Fruit fly (Drosophila melanogaster) whole organism, prepupa: ENCODE data around the gene BTBD9.

Experiments used
- Blimp-1 ChIP-seq: fragments of 200-800 bp; sonication (Bioruptor generic); optimal IDR thresholded peaks from 3 replicates; lab custom pipeline; 2017; ENCODE audit warnings: missing biosample characterization, missing genetic modification characterization, mild to moderate bottlenecking, moderate library complexity, missing genetic modification reagents
- CG10631 ChIP-seq: fragments of 200-800 bp; sonication (Bioruptor generic); optimal IDR thresholded peaks from 2 replicates; lab custom pipeline; 2016; ENCODE audit warnings: missing biosample characterization, missing genetic modification characterization
- CG10669 ChIP-seq: fragments of 200-800 bp; sonication (Bioruptor generic); optimal IDR thresholded peaks from 3 replicates; lab custom pipeline; 2018; ENCODE audit warnings: missing biosample characterization, mild to moderate bottlenecking, missing genetic modification characterization, moderate library complexity
- CG11294 ChIP-seq: fragments of 200-800 bp; sonication (Bioruptor generic); IDR thresholded peaks from 2 replicates; pipeline ENCODE4 v1.3.6; 2022; ENCODE audit warnings: missing biosample characterization, missing genetic modification characterization
- CG11762 ChIP-seq: fragments of 200-800 bp; sonication (Bioruptor generic); optimal IDR thresholded peaks from 3 replicates; lab custom pipeline; 2016; ENCODE audit warnings: missing biosample characterization, missing genetic modification characterization; ENCODE audit not compliant: insufficient read depth
- CG11902 ChIP-seq: fragments of 200-800 bp; sonication (Bioruptor generic); optimal IDR thresholded peaks from 3 replicates; lab custom pipeline; 2016; ENCODE audit warnings: missing biosample characterization, missing genetic modification characterization
- CG15336 ChIP-seq: fragments of 200-800 bp; sonication (Bioruptor generic); IDR thresholded peaks from 2 replicates; pipeline ENCODE4 v1.3.6; 2022; ENCODE audit warnings: missing biosample characterization, missing genetic modification characterization
- CG1621 ChIP-seq: fragments of 200-800 bp; sonication (Bioruptor generic); optimal IDR thresholded peaks from 3 replicates; lab custom pipeline; 2018; ENCODE audit warnings: missing biosample characterization, mild to moderate bottlenecking, missing genetic modification characterization
- CG16779 ChIP-seq: fragments of 200-800 bp; sonication (Bioruptor generic); optimal IDR thresholded peaks from 3 replicates; lab custom pipeline; 2017; ENCODE audit warnings: missing biosample characterization, mild to moderate bottlenecking, missing genetic modification characterization
- CG3032 ChIP-seq: fragments of 200-800 bp; optimal IDR thresholded peaks from 2 replicates; lab custom pipeline; 2019; ENCODE audit warnings: missing biosample characterization, mild to moderate bottlenecking, missing genetic modification characterization, moderate library complexity
- CG32006 ChIP-seq: fragments of 200-800 bp; sonication (Bioruptor generic); optimal IDR thresholded peaks from 3 replicates; lab custom pipeline; 2017; ENCODE audit warnings: missing biosample characterization, mild to moderate bottlenecking, missing genetic modification characterization
- CG34406 ChIP-seq: fragments of 200-800 bp; sonication (Bioruptor generic); optimal IDR thresholded peaks from 3 replicates; lab custom pipeline; 2016; ENCODE audit warnings: missing biosample characterization, missing genetic modification characterization
- CG3919 ChIP-seq: fragments of 200-800 bp; sonication (Bioruptor generic); optimal IDR thresholded peaks from 3 replicates; lab custom pipeline; 2016; ENCODE audit warnings: missing biosample characterization, missing genetic modification characterization
- CG6276 ChIP-seq: fragments of 200-800 bp; sonication (Bioruptor generic); optimal IDR thresholded peaks from 2 replicates; lab custom pipeline; 2017; ENCODE audit warnings: missing biosample characterization, mild to moderate bottlenecking, missing genetic modification characterization
- CG6792 ChIP-seq: fragments of 200-800 bp; sonication (Bioruptor generic); optimal IDR thresholded peaks from 3 replicates; lab custom pipeline; 2016; ENCODE audit warnings: missing biosample characterization, missing genetic modification characterization
- CG6808 ChIP-seq: fragments of 200-800 bp; sonication (Bioruptor generic); optimal IDR thresholded peaks from 3 replicates; lab custom pipeline; 2017; ENCODE audit warnings: missing biosample characterization, missing genetic modification characterization, mild to moderate bottlenecking, moderate library complexity, missing genetic modification reagents
- CG6854 ChIP-seq: fragments of 200-800 bp; sonication (Bioruptor generic); optimal IDR thresholded peaks from 2 replicates; lab custom pipeline; 2017; ENCODE audit warnings: missing biosample characterization, mild to moderate bottlenecking, missing genetic modification characterization
- CG7368 ChIP-seq: fragments of 200-800 bp; sonication (Bioruptor generic); optimal IDR thresholded peaks from 3 replicates; lab custom pipeline; 2016; ENCODE audit warnings: missing biosample characterization, missing genetic modification characterization
- CG8119 ChIP-seq: fragments of 200-800 bp; sonication (Bioruptor generic); IDR thresholded peaks from 3 replicates; pipeline ENCODE4 v1.3.6; 2022; ENCODE audit warnings: missing biosample characterization, missing genetic modification characterization
- CG9139 ChIP-seq: fragments of 200-800 bp; sonication (Bioruptor generic); optimal IDR thresholded peaks from 3 replicates; lab custom pipeline; 2017; ENCODE audit warnings: missing biosample characterization, mild to moderate bottlenecking, missing genetic modification characterization
- Eip78C ChIP-seq: fragments of 200-800 bp; sonication (Bioruptor generic); peaks from one replicate; lab custom pipeline; 2016; ENCODE audit warnings: missing biosample characterization, missing genetic modification characterization
- Eip93F ChIP-seq: fragments of 200-800 bp; sonication (Bioruptor generic); optimal IDR thresholded peaks from 2 replicates; lab custom pipeline; 2016; ENCODE audit warnings: missing biosample characterization, mild to moderate bottlenecking, missing genetic modification characterization
- Ets21C ChIP-seq: fragments of 200-800 bp; sonication (Bioruptor generic); optimal IDR thresholded peaks from 3 replicates; lab custom pipeline; 2016; ENCODE audit warnings: missing biosample characterization, missing genetic modification characterization
- Ets96B ChIP-seq: fragments of 200-800 bp; optimal IDR thresholded peaks from 2 replicates; lab custom pipeline; 2019; ENCODE audit warnings: missing biosample characterization, mild to moderate bottlenecking, missing genetic modification characterization, moderate library complexity
- Gug ChIP-seq: fragments of 200-800 bp; sonication (Bioruptor generic); IDR thresholded peaks from 2 replicates; pipeline ENCODE4 v1.3.6; 2022; ENCODE audit warnings: missing biosample characterization, missing genetic modification characterization
- Hr39 ChIP-seq: fragments of 200-800 bp; sonication (Bioruptor generic); optimal IDR thresholded peaks from 2 replicates; lab custom pipeline; 2016; ENCODE audit warnings: missing biosample characterization, missing genetic modification characterization
- Hr4 ChIP-seq: fragments of 200-800 bp; sonication (Bioruptor generic); optimal IDR thresholded peaks from 3 replicates; lab custom pipeline; 2016; ENCODE audit warnings: missing biosample characterization, missing genetic modification characterization
- Lpt ChIP-seq: fragments of 200-800 bp; sonication (Bioruptor generic); optimal IDR thresholded peaks from 3 replicates; lab custom pipeline; 2016; ENCODE audit warnings: missing biosample characterization, missing genetic modification characterization
- Met ChIP-seq: fragments of 200-800 bp; sonication (Bioruptor generic); optimal IDR thresholded peaks from 3 replicates; lab custom pipeline; 2016; ENCODE audit warnings: missing biosample characterization, missing genetic modification characterization
- Smox ChIP-seq: fragments of 200-800 bp; sonication (Bioruptor generic); optimal IDR thresholded peaks from 3 replicates; lab custom pipeline; 2016; ENCODE audit warnings: missing biosample characterization, missing genetic modification characterization
- Sox102F ChIP-seq: fragments of 200-800 bp; sonication (Bioruptor generic); optimal IDR thresholded peaks from 2 replicates; lab custom pipeline; 2016; ENCODE audit warnings: missing biosample characterization, mild to moderate bottlenecking, missing genetic modification characterization
- Sox14 ChIP-seq: fragments of 200-800 bp; sonication (Bioruptor generic); optimal IDR thresholded peaks from 3 replicates; lab custom pipeline; 2016; ENCODE audit warnings: missing biosample characterization, missing genetic modification characterization
- Sox15 ChIP-seq: fragments of 200-800 bp; sonication (Bioruptor generic); optimal IDR thresholded peaks from 3 replicates; lab custom pipeline; 2016; ENCODE audit warnings: missing biosample characterization, missing genetic modification characterization
- achi ChIP-seq: fragments of 200-800 bp; sonication (Bioruptor generic); optimal IDR thresholded peaks from 3 replicates; lab custom pipeline; 2016; ENCODE audit warnings: missing biosample characterization, missing genetic modification characterization
- dsx ChIP-seq: fragments of 200-800 bp; optimal IDR thresholded peaks from 3 replicates; lab custom pipeline; 2019; ENCODE audit warnings: missing biosample characterization, mild to moderate bottlenecking, missing genetic modification characterization, moderate library complexity; ENCODE audit not compliant: poor library complexity, severe bottlenecking
- fd59A ChIP-seq: fragments of 200-800 bp; sonication (Bioruptor generic); optimal IDR thresholded peaks from 2 replicates; lab custom pipeline; 2017; ENCODE audit warnings: missing biosample characterization, mild to moderate bottlenecking, missing genetic modification characterization, missing genetic modification reagents
- fd85E ChIP-seq: fragments of 200-800 bp; sonication (Bioruptor generic); optimal IDR thresholded peaks from 3 replicates; lab custom pipeline; 2016; ENCODE audit warnings: missing biosample characterization, missing genetic modification characterization
- fkh ChIP-seq: fragments of 200-800 bp; sonication (Bioruptor generic); optimal IDR thresholded peaks from 3 replicates; lab custom pipeline; 2017; ENCODE audit warnings: missing biosample characterization, mild to moderate bottlenecking, missing genetic modification characterization, moderate library complexity
- lz ChIP-seq: fragments of 200-800 bp; sonication (Bioruptor generic); optimal IDR thresholded peaks from 3 replicates; lab custom pipeline; 2016; ENCODE audit warnings: missing biosample characterization, missing genetic modification characterization
- net ChIP-seq: fragments of 200-800 bp; sonication (Bioruptor generic); optimal IDR thresholded peaks from 3 replicates; lab custom pipeline; 2016; ENCODE audit warnings: missing biosample characterization, missing genetic modification characterization
- pdm3 ChIP-seq: fragments of 200-800 bp; sonication (Bioruptor generic); optimal IDR thresholded peaks from 3 replicates; lab custom pipeline; 2016; ENCODE audit warnings: missing biosample characterization, missing genetic modification characterization
- salr ChIP-seq, 2 experiments: fragments of 200-800 bp; sonication (Bioruptor generic); optimal IDR thresholded peaks; 3 replicates each; lab custom pipeline; 2016 to 2018; ENCODE audit warnings: missing biosample characterization in 2 of 2, missing genetic modification characterization in 2 of 2, mild to moderate bottlenecking in 1 of 2
- svp ChIP-seq: fragments of 200-800 bp; sonication (Bioruptor generic); peaks from one replicate; lab custom pipeline; 2016; ENCODE audit warnings: missing biosample characterization, missing genetic modification characterization
- topi ChIP-seq: fragments of 200-800 bp; sonication (Bioruptor generic); optimal IDR thresholded peaks from 3 replicates; lab custom pipeline; 2016; ENCODE audit warnings: missing biosample characterization, missing genetic modification characterization

BTBD9 gene

DNA sequence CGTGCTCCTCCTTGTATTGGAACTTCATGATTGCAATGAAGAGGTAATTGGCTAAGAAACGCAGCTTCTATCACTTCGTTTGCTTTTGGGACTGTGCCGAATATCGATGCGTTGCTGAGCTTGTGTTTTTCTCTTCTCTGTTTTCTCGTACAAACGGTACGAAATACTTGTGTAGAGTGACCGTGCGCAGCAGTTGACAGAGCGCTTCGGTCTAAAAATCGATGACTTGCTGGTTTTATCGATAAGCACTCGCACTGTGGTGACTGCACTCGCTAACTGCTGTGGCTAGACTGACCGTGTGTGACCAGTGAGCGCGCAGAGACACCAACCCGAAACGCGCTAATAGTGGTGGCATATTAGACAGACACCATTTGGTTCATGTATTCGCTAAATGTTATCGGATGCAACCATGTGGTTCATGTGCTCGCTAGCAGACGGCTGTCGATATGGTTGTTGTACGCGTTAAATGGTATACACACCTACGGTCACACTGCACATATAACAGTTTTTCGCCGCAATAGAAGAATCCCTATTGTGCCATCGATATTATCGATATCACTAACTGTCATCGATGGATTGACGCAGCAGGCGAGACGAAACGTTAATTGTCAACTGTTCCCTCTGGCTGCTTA lies at the start of gene BTBD9, which contains the start of gene Atg8a:
Gene BTBD9 (plus strand): TSS at position 495 of the 632 bp plus-strand sequence.
Gene Atg8a (minus strand): TSS at position 296 of the 632 bp plus-strand sequence.
- no peak for TF ChIP-seq Eip93F (GFP tag; lab: Kevin White, UChicago)
- TF ChIP-seq achi (GFP tag; lab: Kevin White, UChicago): no peak
- TF ChIP-seq CG11902 (GFP tag; lab: Kevin White, UChicago): no peak
- no peak for TF ChIP-seq CG8119 (GFP tag; lab: Robert Waterston, UW)
- no peak for TF ChIP-seq Ets21C (GFP tag; lab: Kevin White, UChicago)
- TF ChIP-seq CG16779 (tag; lab: Kevin White, UChicago): no peak
- peak; percentile 5 for TF ChIP-seq fkh
- TF ChIP-seq CG7368 (GFP tag; lab: Kevin White, UChicago): no peak
- no peak for TF ChIP-seq CG10631 (GFP tag; lab: Kevin White, UChicago)
- TF ChIP-seq Eip78C (GFP tag; lab: Kevin White, UChicago): peak; percentile 31

DNA sequence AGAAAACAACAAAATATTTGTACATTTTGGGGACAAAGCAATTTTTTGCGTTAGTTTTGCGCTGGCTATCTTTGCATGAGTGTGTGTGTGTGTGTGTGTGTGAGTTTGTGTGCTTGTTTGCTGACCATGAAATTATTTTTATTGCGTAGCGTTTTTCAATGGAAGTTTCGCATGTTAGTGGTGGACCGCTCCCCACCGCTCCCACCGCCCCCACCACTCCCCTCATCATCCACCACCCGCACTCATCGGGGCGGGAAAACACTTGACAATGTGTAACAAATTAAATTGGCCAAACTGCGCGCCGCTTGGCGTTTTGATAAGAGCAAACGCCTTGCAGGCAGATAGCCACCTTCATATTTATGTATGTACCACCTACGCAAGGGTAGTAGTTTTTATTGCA lies 49.1 kb upstream of the BTBD9 start:
- TF ChIP-seq Sox14 (GFP tag; lab: Kevin White, UChicago) (no peak), Gug (GFP tag; lab: Robert Waterston, UW) (no peak), Blimp-1 (GFP tag; lab: Kevin White, UChicago) (no peak), CG11902 (GFP tag; lab: Kevin White, UChicago) (no peak), Eip93F (GFP tag; lab: Kevin White, UChicago) (no peak), Hr4 (GFP tag; lab: Kevin White, UChicago) (no peak), Sox15 (GFP tag; lab: Kevin White, UChicago) (no peak), CG16779 (tag; lab: Kevin White, UChicago) (no peak), Hr39 (GFP tag; lab: Kevin White, UChicago) (no peak), CG3032 (tag; lab: Kevin White, UChicago) (no peak), topi (GFP tag; lab: Kevin White, UChicago) (no peak), pdm3 (GFP tag; lab: Kevin White, UChicago) (no peak), CG15336 (no peak), CG3919 (no peak), salr (GFP tag; optimal IDR thresholded peaks at IDR 0.05; lab: Kevin White, UChicago) (no peak)
- TF ChIP-seq, all 60 proteins: peak for 0

DNA sequence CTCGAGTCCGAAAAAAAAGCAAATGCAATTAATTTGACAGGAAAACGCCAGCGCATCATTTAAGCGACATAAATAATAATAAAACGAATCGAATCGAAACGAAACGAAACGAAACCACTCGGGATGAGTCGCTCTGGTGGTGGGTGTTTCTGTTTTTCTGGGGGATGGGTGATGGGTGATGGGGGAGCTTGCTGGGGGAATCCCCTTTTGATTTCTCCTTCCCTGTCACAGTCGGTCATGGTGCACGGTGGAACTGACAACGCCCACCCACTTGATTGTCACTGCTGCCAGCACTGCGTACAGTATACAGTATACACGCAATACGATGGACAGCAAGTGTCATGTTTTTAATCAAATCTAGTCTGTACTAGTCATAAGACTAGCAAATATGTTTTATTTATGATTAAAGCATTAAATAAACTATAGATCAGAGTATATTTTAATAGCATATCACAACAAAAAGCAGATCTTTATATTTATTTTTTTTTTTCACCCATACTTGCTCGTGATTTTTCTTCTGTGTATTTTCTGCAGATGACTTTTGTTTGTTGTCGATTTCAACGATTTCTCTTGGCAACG lies 46.3 kb upstream of the BTBD9 start:
- TF ChIP-seq svp (GFP tag; lab: Kevin White, UChicago) (peak; percentile 86), CG15336 (0 out of 2 replicates have a peak, but pooled peaks have one; percentile 28), salr (GFP tag; optimal IDR thresholded peaks at IDR 0.05; lab: Kevin White, UChicago) (no peak), Lpt (no peak), Smox (GFP tag; lab: Kevin White, UChicago) (peak; percentile 24), Ets21C (GFP tag; lab: Kevin White, UChicago) (peak; percentile 1), Hr39 (GFP tag; lab: Kevin White, UChicago) (peak; percentile 35), Met (GFP tag; lab: Kevin White, UChicago) (peak; percentile 58), Sox102F (GFP tag; lab: Kevin White, UChicago) (peak; percentile 9), lz (GFP tag; lab: Kevin White, UChicago) (peak; percentile 18), fd59A (GFP tag; lab: Kevin White, UChicago) (no peak), CG9139 (GFP tag; lab: Kevin White, UChicago) (no peak), pdm3 (GFP tag; lab: Kevin White, UChicago) (peak; percentile 53), CG34406 (peak; percentile 55), Eip93F (GFP tag; lab: Kevin White, UChicago) (no peak), CG11762 (no peak), Ets96B (no peak), CG11294 (GFP tag; lab: Robert Waterston, UW) (no peak), net (GFP tag; lab: Kevin White, UChicago) (peak; percentile 15), CG8119 (GFP tag; lab: Robert Waterston, UW) (no peak), CG6854 (GFP tag; lab: Kevin White, UChicago) (no peak), CG6808 (GFP tag; lab: Kevin White, UChicago) (no peak), CG32006 (GFP tag; lab: Kevin White, UChicago) (no peak), CG7368 (GFP tag; lab: Kevin White, UChicago) (peak; percentile 8), CG10669 (no peak), fd85E (GFP tag; lab: Kevin White, UChicago) (no peak), dsx (no peak), Hr4 (GFP tag; lab: Kevin White, UChicago) (peak; percentile 16), Eip78C (GFP tag; lab: Kevin White, UChicago) (peak; percentile 78), Blimp-1 (GFP tag; lab: Kevin White, UChicago) (no peak), CG6276 (no peak), CG1621 (tag; lab: Kevin White, UChicago) (no peak), CG6792 (GFP tag; lab: Kevin White, UChicago) (peak; percentile 43)
